Worm (Caenorhabditis elegans): ENCODE results near the gene smrd-1.

The smrd-1 gene

DNA sequence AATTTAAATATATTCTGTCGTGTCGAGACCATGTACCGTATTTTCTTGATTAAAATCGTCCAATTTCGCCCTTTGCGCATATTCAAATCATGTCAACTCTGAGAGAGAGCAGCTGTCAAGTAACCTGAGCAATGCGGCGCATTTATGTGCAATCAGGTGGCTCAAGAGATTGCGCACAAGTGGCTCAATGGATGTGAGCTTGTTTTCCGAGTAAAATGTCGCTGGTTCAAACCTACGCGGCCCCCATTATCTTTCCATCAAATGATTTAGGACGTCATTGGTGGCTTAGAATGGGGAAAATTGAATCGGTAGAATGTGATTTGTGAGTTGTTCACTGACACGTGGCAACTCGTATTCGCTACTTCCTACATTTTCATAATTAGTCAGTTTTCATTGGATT, 3.7 kb downstream of the smrd-1 start (continued):
- TF ChIP-seq him-1 (tag; optimal IDR thresholded peaks at IDR 0.05) (no peak), lin-26 (GFP tag; IDR thresholded peaks at IDR 0.05) (0 out of 2 replicates have a peak, but pooled peaks have one; percentile 49), egl-44 (GFP tag; IDR thresholded peaks at IDR 0.05) (no peak), tbp1 (GFP tag; optimal IDR thresholded peaks at IDR 0.05) (peak; percentile 82), sptf-2 (GFP tag; optimal IDR thresholded peaks at IDR 0.05) (no peak), egrh-3 (GFP tag; IDR thresholded peaks at IDR 0.05) (no peak), lsl-1 (GFP tag; optimal IDR thresholded peaks at IDR 0.05) (peak; percentile 25), ekl-4 (GFP tag; IDR thresholded peaks at IDR 0.05) (no peak), lin-35 (GFP tag; optimal IDR thresholded peaks at IDR 0.05) (no peak), madf-3 (GFP tag; IDR thresholded peaks at IDR 0.05) (0 out of 2 replicates have a peak, but pooled peaks have one; percentile 24), lin-54 (GFP tag; optimal IDR thresholded peaks at IDR 0.05) (no peak), ccch-3 (GFP tag; optimal IDR thresholded peaks at IDR 0.05) (no peak), nhr-80 (tag; optimal IDR thresholded peaks at IDR 0.05) (no peak), dpl-1 (GFP tag; optimal IDR thresholded peaks at IDR 0.05) (no peak), zfh-2 (GFP tag; conservative IDR thresholded peaks at IDR 0.05) (no peak), ztf-6 (GFP tag; IDR thresholded peaks at IDR 0.05) (no peak), F33H1.4 (GFP tag; IDR thresholded peaks at IDR 0.05) (no peak), nhr-90 (tag; optimal IDR thresholded peaks at IDR 0.05) (no peak), ets-4 (GFP tag; optimal IDR thresholded peaks at IDR 0.05) (no peak), nhr-27 (tag; optimal IDR thresholded peaks at IDR 0.05) (no peak), madf-6 (GFP tag; IDR thresholded peaks at IDR 0.05) (0 out of 2 replicates have a peak, but pooled peaks have one; percentile 29), rpc-1 (optimal IDR thresholded peaks at IDR 0.05) (peak; percentile 48), rpc-1 (tag; optimal IDR thresholded peaks at IDR 0.05) (peak; percentile 68), attf-3 (GFP tag; conservative IDR thresholded peaks at IDR 0.05) (no peak), gei-17 (GFP tag; optimal IDR thresholded peaks at IDR 0.05) (no peak), ceh-79 (tag; optimal IDR thresholded peaks at IDR 0.05) (no peak), nhr-179 (tag; optimal IDR thresholded peaks at IDR 0.05) (no peak), nfyb-1 (GFP tag; IDR thresholded peaks at IDR 0.05) (no peak), Y95B8A.8 (GFP tag; IDR thresholded peaks at IDR 0.05) (no peak), fkh-3 (tag; optimal IDR thresholded peaks at IDR 0.05) (no peak), madf-8 (GFP tag; conservative IDR thresholded peaks at IDR 0.05) (no peak), tlf-1 (GFP tag; optimal IDR thresholded peaks at IDR 0.05) (no peak), F52B5.7 (tag; optimal IDR thresholded peaks at IDR 0.05) (no peak), mxl-1 (tag; optimal IDR thresholded peaks at IDR 0.05) (no peak), attf-5 (GFP tag; optimal IDR thresholded peaks at IDR 0.05) (no peak), F39B2.1 (GFP tag; IDR thresholded peaks at IDR 0.05) (no peak), atf-7 (tag; optimal IDR thresholded peaks at IDR 0.05) (no peak), ceh-91 (GFP tag; IDR thresholded peaks at IDR 0.05) (no peak), ztf-3 (GFP tag; optimal IDR thresholded peaks at IDR 0.05) (no peak)

DNA sequence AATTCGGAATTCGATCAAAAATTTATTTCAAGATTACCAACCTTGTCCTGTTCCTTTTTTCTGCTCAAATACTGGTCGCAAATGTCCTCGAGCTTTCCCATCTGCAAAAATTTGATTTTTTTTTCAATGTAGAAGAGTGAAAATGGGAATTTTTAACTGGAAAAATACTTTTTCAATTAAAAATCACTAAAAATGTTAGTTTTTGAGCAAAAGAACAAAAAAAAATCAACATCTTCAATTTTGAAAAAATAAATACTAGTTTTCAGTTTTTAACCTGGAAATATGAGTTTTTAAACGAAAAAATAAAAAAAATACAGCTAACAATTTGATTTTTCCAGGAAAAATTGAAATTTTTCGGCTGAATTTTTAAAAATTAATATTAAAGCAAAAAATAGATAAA, 7.9 kb downstream of the smrd-1 start, which contains the start of gene prp-3:
Gene prp-3, minus strand, starts transcription at position 101 of the 400 bp plus-strand sequence.
- no peak for TF ChIP-seq ceh-58 (GFP tag; IDR thresholded peaks at IDR 0.05)
- TF ChIP-seq C17E4.6 (GFP tag; IDR thresholded peaks at IDR 0.05), result no peak
- TF ChIP-seq nhr-80 (tag; optimal IDR thresholded peaks at IDR 0.05), result no peak
- no peak for TF ChIP-seq F22D6.2 (tag; optimal IDR thresholded peaks at IDR 0.05)
- TF ChIP-seq sdz-38 (tag; optimal IDR thresholded peaks at IDR 0.05), result no peak
- TF ChIP-seq mel-28 (tag; optimal IDR thresholded peaks at IDR 0.05; ENCODE audit: borderline replicate concordance), result no peak
- TF ChIP-seq nfya-2 (GFP tag; IDR thresholded peaks at IDR 0.05), result no peak
- TF ChIP-seq ceh-27 (GFP tag; optimal IDR thresholded peaks at IDR 0.05), result no peak
- TF ChIP-seq nfyb-1 (GFP tag; IDR thresholded peaks at IDR 0.05), result no peak
- TF ChIP-seq lin-26 (GFP tag; IDR thresholded peaks at IDR 0.05), result no peak
- no peak for TF ChIP-seq athp-1 (tag; optimal IDR thresholded peaks at IDR 0.05)
- TF ChIP-seq ZK185.1 (tag; optimal IDR thresholded peaks at IDR 0.05; ENCODE audit: poor library complexity, severe bottlenecking), result no peak
- TF ChIP-seq F52B5.7 (tag; optimal IDR thresholded peaks at IDR 0.05), result no peak

Data from whole organism, young adult.